Fruit fly (Drosophila melanogaster) S2 (cell line): ENCODE results near the gene CG12075.

Experiments
- CG8478 ChIP-seq: fragments of >200 bp; optimal IDR thresholded peaks from 2 replicates; lab custom pipeline; 2018
- CTCF ChIP-seq, 2 experiments: fragments of >200 bp; optimal IDR thresholded peaks; 2 replicates each; lab custom pipeline; 2018

- no peak for TF ChIP-seq CTCF (optimal IDR thresholded peaks at IDR 0.05; lab: Kevin White, UChicago)
- TF ChIP-seq CG8478 (lab: Kevin White, UChicago), result no peak
These were observed 43.6 kb downstream of the CG12075 start for dm6 chrX:8881729-8882128.
